Worm (Caenorhabditis elegans): Measurements from ENCODE around the gene srsx-26.

srsx-26 gene

ce11 chrV:10174632-10175075, 26.2 kb downstream of the srsx-26 start:
- TF ChIP-seq ceh-30 (tag; optimal IDR thresholded peaks at IDR 0.05) (no peak), pax-1 (tag; optimal IDR thresholded peaks at IDR 0.05) (no peak), fkh-10 (GFP tag; optimal IDR thresholded peaks at IDR 0.05) (no peak), pqm-1 (tag; optimal IDR thresholded peaks at IDR 0.05) (no peak), nhr-11 (tag; optimal IDR thresholded peaks at IDR 0.05) (no peak), pag-3 (tag; optimal IDR thresholded peaks at IDR 0.05; ENCODE audit: borderline replicate concordance) (no peak), unc-55 (GFP tag; optimal IDR thresholded peaks at IDR 0.05) (no peak), ref-2 (tag; optimal IDR thresholded peaks at IDR 0.05) (no peak), fkh-6 (tag; optimal IDR thresholded peaks at IDR 0.05) (no peak), elt-2 (tag; optimal IDR thresholded peaks at IDR 0.05) (no peak), dmd-4 (tag; optimal IDR thresholded peaks at IDR 0.05; ENCODE audit: borderline replicate concordance) (no peak), unc-3 (GFP tag; conservative IDR thresholded peaks at IDR 0.05) (no peak), unc-3 (tag; optimal IDR thresholded peaks at IDR 0.05) (peak; percentile 32), zip-5 (tag; optimal IDR thresholded peaks at IDR 0.05) (no peak), mec-3 (tag; optimal IDR thresholded peaks at IDR 0.05; ENCODE audit: borderline replicate concordance) (no peak), madf-2 (tag; optimal IDR thresholded peaks at IDR 0.05) (no peak), npax-4 (tag; optimal IDR thresholded peaks at IDR 0.05) (no peak), unc-42 (tag; optimal IDR thresholded peaks at IDR 0.05) (peak; percentile 96), ceh-48 (tag; optimal IDR thresholded peaks at IDR 0.05) (peak; percentile 99), ceh-14 (tag; optimal IDR thresholded peaks at IDR 0.05) (peak; percentile 83), pha-4 (tag; optimal IDR thresholded peaks at IDR 0.05) (no peak), sdc-2 (tag; optimal IDR thresholded peaks at IDR 0.05) (no peak), ceh-18 (tag; optimal IDR thresholded peaks at IDR 0.05) (peak; percentile 41), C08G9.2 (tag; optimal IDR thresholded peaks at IDR 0.05) (no peak), tbx-2 (tag; optimal IDR thresholded peaks at IDR 0.05) (peak; percentile 37), ttx-3 (tag; optimal IDR thresholded peaks at IDR 0.05) (no peak), ceh-2 (tag; optimal IDR thresholded peaks at IDR 0.05) (no peak), che-1 (tag; optimal IDR thresholded peaks at IDR 0.05) (no peak), elt-4 (tag; optimal IDR thresholded peaks at IDR 0.05) (no peak), pha-2 (tag; optimal IDR thresholded peaks at IDR 0.05) (no peak), hlh-30 (tag; optimal IDR thresholded peaks at IDR 0.05; ENCODE audit: insufficient read depth) (peak; percentile 66), ama-1 (optimal IDR thresholded peaks at IDR 0.05) (no peak), pros-1 (tag; optimal IDR thresholded peaks at IDR 0.05) (no peak), ceh-31 (tag; optimal IDR thresholded peaks at IDR 0.05) (peak; percentile 82), gmeb-2 (tag; optimal IDR thresholded peaks at IDR 0.05) (no peak), ceh-19 (GFP tag; optimal IDR thresholded peaks at IDR 0.05) (peak; percentile 31), ztf-16 (tag; optimal IDR thresholded peaks at IDR 0.05) (no peak), nfya-1 (tag; optimal IDR thresholded peaks at IDR 0.05) (peak; percentile 96), unc-86 (tag; optimal IDR thresholded peaks at IDR 0.05) (no peak), ceh-34 (tag; optimal IDR thresholded peaks at IDR 0.05) (peak; percentile 24)

DNA sequence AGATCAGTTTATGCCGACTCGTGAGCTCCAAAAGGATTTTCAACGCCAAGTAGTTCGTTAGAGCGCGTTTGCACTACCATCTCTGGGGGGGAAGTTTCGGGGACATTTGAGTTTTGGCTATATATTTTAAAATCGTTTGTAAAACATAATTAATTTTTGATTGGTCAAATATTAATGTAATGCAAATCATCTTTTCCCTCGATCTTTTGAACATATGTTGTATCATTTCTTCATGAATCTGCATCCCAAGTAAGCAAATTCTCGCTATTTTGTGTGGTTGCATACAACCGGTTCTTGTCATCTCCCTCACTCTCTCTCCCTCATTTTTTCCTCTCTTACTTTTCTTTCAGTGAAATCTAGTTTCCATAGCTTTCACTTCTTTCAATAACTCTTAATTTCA, 29.7 kb downstream of the srsx-26 start:
- no peak for TF ChIP-seq odd-2 (tag; optimal IDR thresholded peaks at IDR 0.05)
- no peak for TF ChIP-seq dve-1 (tag; optimal IDR thresholded peaks at IDR 0.05)
- TF ChIP-seq T23F11.4 (GFP tag; optimal IDR thresholded peaks at IDR 0.05), result no peak
- peak; percentile 67 for TF ChIP-seq F13H6.1 (tag; optimal IDR thresholded peaks at IDR 0.05)
- no peak for TF ChIP-seq ttx-3 (tag; optimal IDR thresholded peaks at IDR 0.05)
- no peak for TF ChIP-seq ztf-16 (tag; optimal IDR thresholded peaks at IDR 0.05)
- TF ChIP-seq elt-2 (tag; optimal IDR thresholded peaks at IDR 0.05), result peak; percentile 54
- TF ChIP-seq ama-1 (optimal IDR thresholded peaks at IDR 0.05), result no peak
- peak; percentile 94 for TF ChIP-seq ceh-31 (tag; optimal IDR thresholded peaks at IDR 0.05)
- no peak for TF ChIP-seq madf-2 (tag; optimal IDR thresholded peaks at IDR 0.05)
- TF ChIP-seq sox-4 (tag; optimal IDR thresholded peaks at IDR 0.05), result no peak
- peak; percentile 79 for TF ChIP-seq ceh-14 (tag; optimal IDR thresholded peaks at IDR 0.05)
- peak; percentile 39 for TF ChIP-seq fax-1 (tag; optimal IDR thresholded peaks at IDR 0.05)
- TF ChIP-seq pha-2 (tag; optimal IDR thresholded peaks at IDR 0.05), result no peak
- TF ChIP-seq elt-4 (tag; optimal IDR thresholded peaks at IDR 0.05), result no peak
- TF ChIP-seq ceh-19 (GFP tag; optimal IDR thresholded peaks at IDR 0.05), result no peak
- TF ChIP-seq tbx-2 (tag; optimal IDR thresholded peaks at IDR 0.05), result peak; percentile 75
- TF ChIP-seq pag-3 (tag; optimal IDR thresholded peaks at IDR 0.05; ENCODE audit: borderline replicate concordance), result no peak
- no peak for TF ChIP-seq K09A11.1 (tag; optimal IDR thresholded peaks at IDR 0.05; ENCODE audit: insufficient read depth)
- TF ChIP-seq unc-86 (tag; optimal IDR thresholded peaks at IDR 0.05), result no peak
- no peak for TF ChIP-seq hlh-13 (GFP tag; optimal IDR thresholded peaks at IDR 0.05)
- peak; percentile 49 for TF ChIP-seq ahr-1 (tag; optimal IDR thresholded peaks at IDR 0.05)
- peak; percentile 52 for TF ChIP-seq zip-5 (tag; optimal IDR thresholded peaks at IDR 0.05)
- no peak for TF ChIP-seq gmeb-2 (tag; optimal IDR thresholded peaks at IDR 0.05)
- TF ChIP-seq rnt-1 (tag; optimal IDR thresholded peaks at IDR 0.05), result peak; percentile 22
- no peak for TF ChIP-seq unc-55 (GFP tag; optimal IDR thresholded peaks at IDR 0.05)
- TF ChIP-seq hlh-30 (tag; optimal IDR thresholded peaks at IDR 0.05; ENCODE audit: insufficient read depth), result no peak
- TF ChIP-seq ceh-22 (tag; optimal IDR thresholded peaks at IDR 0.05), result no peak
